Worm (Caenorhabditis elegans): ENCODE data around the gene nsph-3.2.

DNA sequence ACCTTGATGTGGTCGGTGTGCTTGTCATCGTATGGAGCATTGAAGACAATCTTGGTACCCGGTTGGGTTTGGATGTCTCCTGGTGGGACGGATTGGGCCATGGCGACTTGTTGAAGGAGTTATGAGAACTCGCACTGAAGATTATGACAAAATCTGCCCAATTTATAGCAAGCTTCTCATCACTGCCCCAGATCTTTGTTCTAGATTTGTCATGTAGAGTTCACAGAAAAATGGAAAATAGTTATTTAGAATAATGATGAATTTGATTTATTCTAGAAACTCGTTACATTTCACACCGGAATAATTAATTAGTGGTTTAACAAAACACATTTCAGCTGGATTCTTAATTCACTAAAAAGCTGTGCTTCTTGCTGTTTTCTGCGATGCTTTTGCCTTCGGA is 31.0 kb downstream of the nsph-3.2 start, which contains the start of gene msp-38:
- TF ChIP-seq nhr-76 (tag; optimal IDR thresholded peaks at IDR 0.05), result no peak
- no peak for TF ChIP-seq nhr-11 (tag; optimal IDR thresholded peaks at IDR 0.05)
- TF ChIP-seq lin-15B (tag; optimal IDR thresholded peaks at IDR 0.05), result no peak
- TF ChIP-seq Y75B8A.6 (GFP tag; IDR thresholded peaks at IDR 0.05), result no peak
